Fruit fly (Drosophila melanogaster) whole organism, embryonic: ENCODE measurements around the gene CG7945.

ENCODE experiments used
- CG1024 ChIP-seq: fragments of 200-800 bp; sonication (Bioruptor generic); IDR thresholded peaks from 2 replicates; pipeline ENCODE4 v1.3.6; 2022; ENCODE audit warnings: missing biosample characterization, missing genetic modification characterization
- CG13894 ChIP-seq: fragments of 200-800 bp; sonication (Bioruptor generic); optimal IDR thresholded peaks from 3 replicates; lab custom pipeline; 2018; ENCODE audit warnings: missing biosample characterization, mild to moderate bottlenecking, missing genetic modification characterization, moderate library complexity
- CG1602 ChIP-seq: fragments of 200-800 bp; sonication (Bioruptor generic); optimal IDR thresholded peaks from 3 replicates; lab custom pipeline; 2016; ENCODE audit warnings: missing biosample characterization, missing genetic modification characterization
- CG18764 ChIP-seq: fragments of 200-800 bp; sonication (Bioruptor generic); optimal IDR thresholded peaks from 3 replicates; lab custom pipeline; 2016; ENCODE audit warnings: missing biosample characterization, missing genetic modification characterization
- CG2199 ChIP-seq: fragments of 200-800 bp; sonication (Bioruptor generic); IDR thresholded peaks from 3 replicates; pipeline ENCODE4 v1.3.6; 2022; ENCODE audit warnings: missing biosample characterization, missing genetic modification characterization
- CG3163 ChIP-seq: fragments of 200-800 bp; sonication (Bioruptor generic); optimal IDR thresholded peaks from 3 replicates; lab custom pipeline; 2016; ENCODE audit warnings: missing biosample characterization, missing genetic modification characterization
- CG42726 ChIP-seq: fragments of 200-800 bp; sonication (Bioruptor generic); IDR thresholded peaks from 2 replicates; pipeline ENCODE4 v1.3.6; 2022; ENCODE audit warnings: missing biosample characterization, missing genetic modification characterization; ENCODE audit not compliant: partially characterized antibody
- CG5180 ChIP-seq: fragments of 200-800 bp; sonication (Bioruptor generic); optimal IDR thresholded peaks from 3 replicates; lab custom pipeline; 2017; ENCODE audit warnings: missing biosample characterization, missing genetic modification characterization, mild to moderate bottlenecking, moderate library complexity, missing genetic modification reagents
- CG7556 ChIP-seq: fragments of 200-800 bp; sonication (Bioruptor generic); optimal IDR thresholded peaks from 2 replicates; lab custom pipeline; 2017; ENCODE audit warnings: missing biosample characterization, mild to moderate bottlenecking, missing genetic modification characterization
- Camta ChIP-seq: fragments of 200-800 bp; sonication (Bioruptor generic); optimal IDR thresholded peaks from 2 replicates; lab custom pipeline; 2016; ENCODE audit warnings: missing biosample characterization, missing genetic modification characterization
- D ChIP-seq, 2 experiments: fragments of 200-800 bp in 1 of 2; fragments of >200 bp in 1 of 2; sonication (Bioruptor generic) in 1 of 2; optimal IDR thresholded peaks; 2 replicates in 1 of 2; 3 replicates in 1 of 2; lab custom pipeline; 2017; ENCODE audit warnings: mild to moderate bottlenecking in 1 of 2, missing biosample characterization in 1 of 2, missing genetic modification characterization in 1 of 2, missing genetic modification reagents in 1 of 2
- Dbx ChIP-seq: fragments of 200-800 bp; sonication (Bioruptor generic); IDR thresholded peaks from 3 replicates; pipeline ENCODE4 v1.3.6; 2022; ENCODE audit warnings: missing biosample characterization, missing genetic modification characterization
- Dref ChIP-seq: fragments of 200-800 bp; sonication (Bioruptor generic); IDR thresholded peaks from 2 replicates; pipeline ENCODE4 v1.3.6; 2022; ENCODE audit warnings: missing biosample characterization, missing genetic modification characterization
- Gsc ChIP-seq: fragments of 200-800 bp; sonication (Bioruptor generic); IDR thresholded peaks from 2 replicates; pipeline ENCODE4 v1.3.6; 2022; ENCODE audit warnings: missing biosample characterization, missing genetic modification characterization
- Hr78 ChIP-seq, 2 experiments: fragments of 200-800 bp in 1 of 2; fragments of >200 bp in 1 of 2; sonication (Bioruptor generic) in 1 of 2; optimal IDR thresholded peaks; 2 replicates each; lab custom pipeline; 2017 to 2019; ENCODE audit warnings: missing biosample characterization in 2 of 2, missing genetic modification characterization in 2 of 2, mild to moderate bottlenecking in 1 of 2, moderate library complexity in 1 of 2
- Lim3 ChIP-seq: fragments of 200-800 bp; sonication (Bioruptor generic); IDR thresholded peaks from 2 replicates; pipeline ENCODE4 v1.3.6; 2022; ENCODE audit warnings: missing biosample characterization, missing genetic modification characterization
- Nf-YA ChIP-seq: fragments of 200-800 bp; sonication (Bioruptor generic); IDR thresholded peaks from 2 replicates; pipeline ENCODE4 v1.3.6; 2022; ENCODE audit warnings: missing biosample characterization, missing genetic modification characterization
- Nf-YB ChIP-seq: fragments of 200-800 bp; sonication (Bioruptor generic); optimal IDR thresholded peaks from 3 replicates; lab custom pipeline; 2019; ENCODE audit warnings: missing biosample characterization, mild to moderate bottlenecking, missing genetic modification characterization, moderate library complexity
- Nf-YC ChIP-seq: fragments of 200-800 bp; optimal IDR thresholded peaks from 3 replicates; lab custom pipeline; 2019; ENCODE audit warnings: missing biosample characterization, mild to moderate bottlenecking, missing genetic modification characterization, moderate library complexity
- Ravus ChIP-seq: fragments of 200-800 bp; sonication (Bioruptor generic); IDR thresholded peaks from 2 replicates; pipeline ENCODE4 v1.3.6; 2022; ENCODE audit warnings: missing biosample characterization, missing genetic modification characterization
- Trl ChIP-seq, 3 experiments: fragments of >200 bp in 2 of 3; fragments of 200-800 bp in 1 of 3; sonication (Bioruptor generic) in 1 of 3; optimal IDR thresholded peaks; 2 replicates in 1 of 3; 3 replicates in 2 of 3; lab custom pipeline; 2016 to 2017; ENCODE audit warnings: missing biosample characterization in 1 of 3, missing genetic modification characterization in 1 of 3
- abd-A ChIP-seq: fragments of 200-800 bp; sonication (Bioruptor generic); optimal IDR thresholded peaks from 3 replicates; lab custom pipeline; 2019; ENCODE audit warnings: missing biosample characterization, mild to moderate bottlenecking, missing genetic modification characterization, moderate library complexity
- al ChIP-seq: fragments of 200-800 bp; sonication (Bioruptor generic); IDR thresholded peaks from 2 replicates; pipeline ENCODE4 v1.3.6; 2022; ENCODE audit warnings: missing biosample characterization, missing genetic modification characterization
- az2 ChIP-seq: fragments of 200-800 bp; sonication (Bioruptor generic); optimal IDR thresholded peaks from 3 replicates; lab custom pipeline; 2016; ENCODE audit warnings: missing biosample characterization, missing genetic modification characterization
- cg ChIP-seq: fragments of 200-800 bp; sonication (Bioruptor generic); optimal IDR thresholded peaks from 3 replicates; lab custom pipeline; 2019; ENCODE audit warnings: missing biosample characterization, mild to moderate bottlenecking, missing genetic modification characterization, moderate library complexity
- chm ChIP-seq: fragments of 200-800 bp; sonication (Bioruptor generic); IDR thresholded peaks from 2 replicates; pipeline ENCODE4 v1.3.6; 2022; ENCODE audit warnings: missing biosample characterization, missing genetic modification characterization
- ci ChIP-seq: fragments of 200-800 bp; sonication (Bioruptor generic); IDR thresholded peaks from 3 replicates; pipeline ENCODE4 v1.3.6; 2022; ENCODE audit warnings: missing biosample characterization, missing genetic modification characterization
- danr ChIP-seq: fragments of 200-800 bp; sonication (Bioruptor generic); IDR thresholded peaks from 2 replicates; pipeline ENCODE4 v1.3.6; 2022; ENCODE audit warnings: missing biosample characterization, missing genetic modification characterization
- dati ChIP-seq: fragments of 200-800 bp; sonication (Bioruptor generic); IDR thresholded peaks from 2 replicates; pipeline ENCODE4 v1.3.6; 2022; ENCODE audit warnings: missing biosample characterization, missing genetic modification characterization
- emc ChIP-seq: fragments of 200-800 bp; sonication (Bioruptor generic); optimal IDR thresholded peaks from 2 replicates; lab custom pipeline; 2016; ENCODE audit warnings: missing biosample characterization, missing genetic modification characterization
- exex ChIP-seq: fragments of 200-800 bp; sonication (Bioruptor generic); optimal IDR thresholded peaks from 4 replicates; lab custom pipeline; 2018; ENCODE audit warnings: missing biosample characterization, mild to moderate bottlenecking, missing genetic modification characterization, moderate library complexity
- fd64A ChIP-seq: fragments of 200-800 bp; sonication (Bioruptor generic); optimal IDR thresholded peaks from 3 replicates; lab custom pipeline; 2018; ENCODE audit warnings: missing biosample characterization, mild to moderate bottlenecking, missing genetic modification characterization
- kah ChIP-seq: fragments of 200-800 bp; sonication (Bioruptor generic); optimal IDR thresholded peaks from 2 replicates; lab custom pipeline; 2018; ENCODE audit warnings: missing biosample characterization, mild to moderate bottlenecking, missing genetic modification characterization
- kni ChIP-seq: fragments of 200-800 bp; sonication (Bioruptor generic); optimal IDR thresholded peaks from 3 replicates; lab custom pipeline; 2017; ENCODE audit warnings: mild to moderate bottlenecking, missing biosample characterization, missing genetic modification reagents, missing genetic modification characterization
- nerfin-1 ChIP-seq: fragments of 200-800 bp; sonication (Bioruptor generic); optimal IDR thresholded peaks from 3 replicates; lab custom pipeline; 2019; ENCODE audit warnings: missing biosample characterization, mild to moderate bottlenecking, missing genetic modification characterization, moderate library complexity
- nom ChIP-seq: fragments of 200-800 bp; sonication (Bioruptor generic); optimal IDR thresholded peaks from 2 replicates; lab custom pipeline; 2017; ENCODE audit warnings: missing biosample characterization, missing genetic modification characterization, mild to moderate bottlenecking, moderate library complexity, missing genetic modification reagents
- row ChIP-seq: fragments of 200-800 bp; sonication (Bioruptor generic); IDR thresholded peaks from 3 replicates; pipeline ENCODE4 v1.3.6; 2022; ENCODE audit warnings: missing biosample characterization, missing genetic modification characterization
- salm ChIP-seq: fragments of 200-800 bp; sonication (Bioruptor generic); optimal IDR thresholded peaks from 2 replicates; lab custom pipeline; 2018; ENCODE audit warnings: missing biosample characterization, mild to moderate bottlenecking, missing genetic modification characterization
- scrt ChIP-seq: fragments of 200-800 bp; sonication (Bioruptor generic); optimal IDR thresholded peaks from 2 replicates; lab custom pipeline; 2018; ENCODE audit warnings: missing biosample characterization, mild to moderate bottlenecking, missing genetic modification characterization, moderate library complexity
- sens ChIP-seq: fragments of 200-800 bp; sonication (Bioruptor generic); peaks from one replicate; lab custom pipeline; 2016; ENCODE audit warnings: missing biosample characterization, missing genetic modification characterization
- slp2 ChIP-seq: fragments of 200-800 bp; sonication (Bioruptor generic); optimal IDR thresholded peaks from 2 replicates; lab custom pipeline; 2016; ENCODE audit warnings: missing biosample characterization, missing genetic modification characterization
- sna ChIP-seq: fragments of 200-800 bp; sonication (Bioruptor generic); IDR thresholded peaks from 2 replicates; pipeline ENCODE4 v1.3.6; 2022; ENCODE audit warnings: missing biosample characterization, missing genetic modification characterization; ENCODE audit not compliant: partially characterized antibody
- sqz ChIP-seq: fragments of 200-800 bp; sonication (Bioruptor generic); optimal IDR thresholded peaks from 3 replicates; lab custom pipeline; 2018; ENCODE audit warnings: missing biosample characterization, mild to moderate bottlenecking, missing genetic modification characterization
- yki ChIP-seq: fragments of >200 bp; optimal IDR thresholded peaks from 3 replicates; lab custom pipeline; 2018
- z ChIP-seq: fragments of 200-800 bp; sonication (Bioruptor generic); IDR thresholded peaks from 3 replicates; pipeline ENCODE4 v1.3.6; 2022; ENCODE audit warnings: missing biosample characterization, missing genetic modification characterization
- zfh1 ChIP-seq: fragments of 200-800 bp; sonication (Bioruptor generic); IDR thresholded peaks from 3 replicates; pipeline ENCODE4 v1.3.6; 2022; ENCODE audit warnings: missing biosample characterization, missing genetic modification characterization

Gene CG7945

DNA sequence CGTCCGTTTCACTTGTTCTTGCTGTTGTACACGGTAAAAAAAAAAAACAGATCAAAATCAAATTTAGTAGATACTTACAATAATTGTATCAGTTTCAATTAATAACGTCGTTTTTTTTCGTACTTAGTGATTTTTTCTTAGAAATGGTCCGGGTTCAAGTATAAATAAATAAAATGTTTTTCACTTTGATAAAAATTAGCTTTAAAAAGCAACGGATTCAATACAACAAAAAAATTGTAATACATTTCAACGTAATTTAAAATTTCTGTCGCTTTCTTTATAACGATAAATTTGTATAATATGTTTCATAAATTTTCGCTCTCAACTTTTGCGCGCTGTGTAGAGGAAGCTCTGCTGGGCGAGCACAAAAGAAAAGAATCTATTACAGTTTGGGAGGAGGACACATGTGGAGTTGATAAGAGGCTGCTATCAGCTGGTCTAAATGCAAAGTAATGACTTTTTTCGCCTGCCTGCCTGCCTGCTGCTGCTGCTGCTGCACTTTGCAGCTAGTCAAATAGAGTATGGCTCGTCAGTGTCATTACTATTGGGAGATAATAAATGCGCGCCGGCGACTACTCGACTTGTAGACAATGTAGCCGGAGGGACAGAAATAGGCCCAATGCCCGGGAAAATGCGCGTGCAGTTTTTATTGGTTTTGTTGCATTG lies 14.1 kb upstream of the CG7945 start (continued):
- TF ChIP-seq fd64A (GFP tag; lab: Kevin White, UChicago) (no peak), row (GFP tag; lab: Robert Waterston, UW) (peak; percentile 67), Camta (GFP tag; lab: Kevin White, UChicago) (peak; percentile 35), sna (GFP tag; lab: Robert Waterston, UW) (no peak), CG7556 (peak; percentile 82), CG13894 (tag; lab: Kevin White, UChicago) (no peak), CG42726 (no peak)

- no peak for TF ChIP-seq slp2 (GFP tag; lab: Kevin White, UChicago)
- TF ChIP-seq exex: peak; percentile 35
- peak; percentile 70; the same call in 2 of the 3 replicates for TF ChIP-seq CG2199 (GFP tag; lab: Robert Waterston, UW)
- TF ChIP-seq Nf-YA: no peak
- TF ChIP-seq Hr78 (GFP tag; optimal IDR thresholded peaks at IDR 0.05; lab: Kevin White, UChicago): peak in 1 of 2 experiments; percentile 65
Measured at dm6 chr3L:15536550-15536949, 12.6 kb upstream of the CG7945 start.

- TF ChIP-seq abd-A: peak; percentile 56
- peak; percentile 70 for TF ChIP-seq kni (GFP tag; lab: Kevin White, UChicago)
- no peak for TF ChIP-seq yki (lab: Kevin White, UChicago)
- TF ChIP-seq kah (GFP tag; lab: Kevin White, UChicago): peak; percentile 83
- TF ChIP-seq CG18764 (GFP tag; lab: Kevin White, UChicago): no peak
- TF ChIP-seq cg (GFP tag; lab: Kevin White, UChicago): peak; percentile 86
- peak; percentile 53 for TF ChIP-seq nerfin-1 (tag; lab: Kevin White, UChicago)
- peak; percentile 54 for TF ChIP-seq CG5180 (GFP tag; lab: Kevin White, UChicago)
- TF ChIP-seq zfh1 (GFP tag; lab: Robert Waterston, UW): 0 out of 3 replicates have a peak, but pooled peaks have one; percentile 16
- no peak for TF ChIP-seq danr
- peak; percentile 47 for TF ChIP-seq Nf-YB (GFP tag; lab: Kevin White, UChicago)
- peak; percentile 53 to 57 for TF ChIP-seq Trl (optimal IDR thresholded peaks at IDR 0.05; lab: Kevin White, UChicago)
- no peak for TF ChIP-seq Trl (GFP tag; optimal IDR thresholded peaks at IDR 0.05; lab: Kevin White, UChicago)
- TF ChIP-seq sens: peak; percentile 38
- TF ChIP-seq Gsc: no peak
- peak; percentile 95 for TF ChIP-seq scrt (GFP tag; lab: Kevin White, UChicago)
- peak; percentile 75 for TF ChIP-seq CG3163
- peak; percentile 56 for TF ChIP-seq sqz (GFP tag; lab: Kevin White, UChicago)
- TF ChIP-seq CG1602 (GFP tag; lab: Kevin White, UChicago): no peak
- TF ChIP-seq Nf-YC: peak; percentile 42
- TF ChIP-seq nom: peak; percentile 52
- TF ChIP-seq CG1024 (GFP tag; lab: Robert Waterston, UW): no peak
- TF ChIP-seq CG13894 (tag; lab: Kevin White, UChicago): peak; percentile 5
Measured at dm6 chr3L:15535800-15536225, 11.9 kb upstream of the CG7945 start.

DNA sequence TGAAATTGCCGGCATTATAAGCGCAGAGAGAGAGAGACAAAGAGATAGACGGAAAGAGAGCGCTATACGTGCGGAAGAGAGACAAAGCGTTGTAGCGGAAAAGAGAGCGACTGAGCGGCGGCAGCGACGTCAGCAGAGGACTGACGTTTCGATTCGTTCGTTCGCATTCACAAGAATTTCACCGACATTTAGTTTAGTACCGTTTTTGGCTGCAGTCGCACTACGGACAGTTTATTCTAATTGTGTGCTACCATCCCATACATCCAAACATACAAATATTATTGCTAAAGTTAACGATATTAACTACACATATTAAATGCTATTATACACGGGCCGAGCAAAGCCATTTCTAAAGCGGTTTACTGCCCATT lies 11.3 kb upstream of the CG7945 start, which contains the start of gene CrebA:
CrebA (plus strand) TSS at position 168 of the 371 bp plus-strand sequence.
- TF ChIP-seq al (no peak), dati (GFP tag; lab: Robert Waterston, UW) (no peak), emc (GFP tag; lab: Kevin White, UChicago) (no peak), D (optimal IDR thresholded peaks at IDR 0.05; lab: Kevin White, UChicago) (no peak), D (GFP tag; optimal IDR thresholded peaks at IDR 0.05; lab: Kevin White, UChicago) (no peak), z (GFP tag; lab: Robert Waterston, UW) (no peak), Trl (optimal IDR thresholded peaks at IDR 0.05; lab: Kevin White, UChicago) (peak; percentile 94 to 95), Trl (GFP tag; optimal IDR thresholded peaks at IDR 0.05; lab: Kevin White, UChicago) (no peak), Lim3 (GFP tag; lab: Robert Waterston, UW) (no peak), chm (GFP tag; lab: Robert Waterston, UW) (peak; percentile 70; the same call in 1 of the 2 replicates), Dref (no peak), Ravus (no peak), salm (no peak), az2 (GFP tag; lab: Kevin White, UChicago) (no peak), ci (peak; percentile 36; the same call in 1 of the 3 replicates), Dbx (GFP tag; lab: Robert Waterston, UW) (0 out of 3 replicates have a peak, but pooled peaks have one; percentile 10), CG42726 (peak; percentile 7; the same call in 1 of the 2 replicates)
